Worm (Caenorhabditis elegans) whole organism, mixed stage, embryonic: Measurements from ENCODE around the gene C17H12.12.

ENCODE experiments used
- lin-13 ChIP-seq: fragments of 150-350 bp; optimal IDR thresholded peaks from 2 replicates; lab custom pipeline; 2014; ENCODE audit warnings: missing biosample characterization, missing genetic modification characterization
- nhr-237 ChIP-seq: fragments of 150-350 bp; optimal IDR thresholded peaks from 2 replicates; lab custom pipeline; 2014; ENCODE audit warnings: missing biosample characterization, missing genetic modification characterization
- pha-4 ChIP-seq: fragments of 150-350 bp; optimal IDR thresholded peaks from 2 replicates; lab custom pipeline; 2018; ENCODE audit warnings: missing biosample characterization, missing genetic modification reagents, missing genetic modification characterization
- snpc-4 ChIP-seq: fragments of 150-350 bp; optimal IDR thresholded peaks from 2 replicates; lab custom pipeline; 2014; ENCODE audit warnings: missing biosample characterization, missing genetic modification characterization
- unc-39 ChIP-seq: fragments of 150-350 bp; optimal IDR thresholded peaks from 2 replicates; lab custom pipeline; 2014; ENCODE audit warnings: missing biosample characterization, missing genetic modification characterization
- unc-62 ChIP-seq: fragments of 150-350 bp; optimal IDR thresholded peaks from 2 replicates; lab custom pipeline; 2014; ENCODE audit warnings: missing biosample characterization, missing genetic modification reagents, missing genetic modification characterization

DNA sequence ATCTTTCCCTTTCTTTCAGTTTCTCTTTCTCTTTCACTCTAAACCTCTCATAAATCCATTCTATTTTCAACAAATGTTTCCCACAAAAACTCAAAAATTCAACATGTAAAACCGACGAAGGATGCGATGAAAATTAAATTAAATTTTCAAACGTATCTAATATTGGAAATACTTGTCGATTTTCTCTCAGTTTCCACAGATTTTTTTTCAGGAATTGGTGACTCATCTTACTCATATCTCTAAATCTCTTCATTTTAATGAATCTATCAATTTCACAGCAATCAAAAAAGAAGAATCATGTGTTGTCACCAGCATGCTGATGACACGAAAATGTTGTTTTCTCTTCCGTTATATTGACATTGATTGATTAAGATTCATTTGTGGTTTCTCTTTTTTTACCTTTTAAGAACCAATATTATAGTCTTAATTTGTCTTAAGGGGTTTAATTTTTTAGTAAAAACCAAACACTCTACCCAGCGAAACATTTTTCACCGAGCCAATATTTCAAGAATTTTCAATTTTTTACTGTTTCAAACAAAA lies 8.2 kb downstream of the C17H12.12 start:
- TF ChIP-seq lin-13 (tag; lab: Kevin White, UChicago) (no peak), unc-62 (peak; percentile 61), nhr-237 (tag; lab: Kevin White, UChicago) (no peak), pha-4 (tag; lab: Kevin White, UChicago) (no peak), unc-39 (tag; lab: Kevin White, UChicago) (no peak), snpc-4 (no peak)
